Fruit fly (Drosophila melanogaster) whole organism, wandering third instar larva: ENCODE results near the gene CG43145.

Experiments
- CG32264 ChIP-seq: fragments of 200-800 bp; sonication (Bioruptor generic); optimal IDR thresholded peaks from 2 replicates; lab custom pipeline; 2016; ENCODE audit warnings: missing biosample characterization, missing genetic modification characterization
- Hr78 ChIP-seq: fragments of >200 bp; optimal IDR thresholded peaks from 2 replicates; lab custom pipeline; 2017; ENCODE audit warnings: missing biosample characterization, missing genetic modification characterization
- Hr83 ChIP-seq: fragments of 200-300 bp; sonication (Bioruptor generic); optimal IDR thresholded peaks from 2 replicates; lab custom pipeline; 2016; ENCODE audit warnings: missing biosample characterization, mild to moderate bottlenecking, missing genetic modification characterization, moderate library complexity; ENCODE audit not compliant: poor library complexity, severe bottlenecking
- OdsH ChIP-seq: fragments of 200-800 bp; sonication (Bioruptor generic); optimal IDR thresholded peaks from 2 replicates; lab custom pipeline; 2016; ENCODE audit warnings: missing biosample characterization, mild to moderate bottlenecking, missing genetic modification characterization
- ey ChIP-seq: fragments of 200-800 bp; sonication (Bioruptor generic); optimal IDR thresholded peaks from 2 replicates; lab custom pipeline; 2016; ENCODE audit warnings: missing biosample characterization, missing genetic modification characterization
- pan ChIP-seq: fragments of >200 bp; optimal IDR thresholded peaks from 2 replicates; lab custom pipeline; 2017
- psq ChIP-seq: fragments of 200-800 bp; sonication (Bioruptor generic); optimal IDR thresholded peaks from 3 replicates; lab custom pipeline; 2017; ENCODE audit warnings: missing biosample characterization, mild to moderate bottlenecking, missing genetic modification characterization, moderate library complexity
- usp ChIP-seq: fragments of >200 bp; optimal IDR thresholded peaks from 2 replicates; lab custom pipeline; 2017; ENCODE audit warnings: missing biosample characterization, missing genetic modification characterization

DNA sequence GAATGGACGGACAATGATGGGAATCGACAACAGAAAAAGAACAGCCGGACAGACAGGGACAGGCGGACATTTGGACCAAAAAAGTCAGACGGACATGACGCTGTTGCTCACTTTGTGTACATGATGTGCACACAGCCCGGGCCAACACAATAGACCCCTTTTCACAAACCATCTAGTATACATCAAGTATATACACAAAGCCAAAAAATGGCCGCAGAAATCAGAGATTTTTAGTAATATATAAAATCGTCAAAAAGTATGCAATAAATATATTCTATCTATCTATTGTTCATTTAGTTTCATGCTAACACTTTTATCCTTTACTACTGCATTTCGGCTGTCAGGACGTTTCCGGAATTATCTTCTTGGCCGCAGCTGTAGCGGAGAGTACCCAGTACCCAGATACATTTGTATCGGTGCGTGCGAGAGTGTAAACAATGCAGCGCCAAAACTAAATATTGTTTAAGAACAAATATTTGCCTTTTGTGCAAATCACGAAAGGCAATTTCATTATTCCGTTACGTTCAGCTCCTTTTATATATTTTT lies 17.9 kb downstream of the CG43145 start:
- TF ChIP-seq psq (no peak), ey (GFP tag; lab: Kevin White, UChicago) (no peak), usp (GFP tag; lab: Kevin White, UChicago) (no peak), OdsH (GFP tag; lab: Kevin White, UChicago) (no peak), Hr83 (GFP tag; lab: Kevin White, UChicago) (no peak), pan (no peak), CG32264 (GFP tag; lab: Kevin White, UChicago) (no peak), Hr78 (GFP tag; lab: Kevin White, UChicago) (no peak)
